Worm (Caenorhabditis elegans) whole organism, mixed stage, embryonic: ENCODE data around the gene Y17D7C.6.

Experiments used
- M03D4.4 ChIP-seq: sonication (generic microtip); optimal IDR thresholded peaks from 2 replicates; lab custom pipeline; 2017; ENCODE audit warnings: mild to moderate bottlenecking, missing genetic modification characterization, missing compliant biosample characterization
- bed-3 ChIP-seq: fragments of 200-800 bp; sonication (Bioruptor generic); optimal IDR thresholded peaks from 3 replicates; lab custom pipeline; 2018; ENCODE audit warnings: mild to moderate bottlenecking, missing genetic modification characterization, moderate library complexity, missing compliant biosample characterization
- ceh-83 ChIP-seq: fragments of 200-800 bp; sonication (Bioruptor generic); optimal IDR thresholded peaks from 2 replicates; lab custom pipeline; 2018; ENCODE audit warnings: mild to moderate bottlenecking, missing genetic modification characterization, missing compliant biosample characterization
- lsy-2 ChIP-seq: fragments of 150-350 bp; optimal IDR thresholded peaks from 2 replicates; lab custom pipeline; 2014; ENCODE audit warnings: missing biosample characterization, missing genetic modification characterization
- nhr-237 ChIP-seq: fragments of 150-350 bp; optimal IDR thresholded peaks from 2 replicates; lab custom pipeline; 2014; ENCODE audit warnings: missing biosample characterization, missing genetic modification characterization
- nhr-28 ChIP-seq: fragments of 150-350 bp; optimal IDR thresholded peaks from 2 replicates; lab custom pipeline; 2014; ENCODE audit warnings: missing biosample characterization, missing genetic modification characterization
- pha-4 ChIP-seq: fragments of 150-350 bp; optimal IDR thresholded peaks from 2 replicates; lab custom pipeline; 2018; ENCODE audit warnings: missing biosample characterization, missing genetic modification reagents, missing genetic modification characterization
- snpc-4 ChIP-seq: fragments of 150-350 bp; optimal IDR thresholded peaks from 2 replicates; lab custom pipeline; 2014; ENCODE audit warnings: missing biosample characterization, missing genetic modification characterization
- sptf-1 ChIP-seq: sonication (generic microtip); optimal IDR thresholded peaks from 2 replicates; lab custom pipeline; 2017; ENCODE audit warnings: mild to moderate bottlenecking, missing genetic modification characterization, moderate library complexity, missing compliant biosample characterization
- unc-62 ChIP-seq: fragments of 150-350 bp; optimal IDR thresholded peaks from 2 replicates; lab custom pipeline; 2014; ENCODE audit warnings: missing biosample characterization, missing genetic modification reagents, missing genetic modification characterization

ce11 chrV:18710045-18710490 is 458 bp downstream of the Y17D7C.6 start:
- TF ChIP-seq unc-62 (no peak), snpc-4 (tag; lab: Kevin White, UChicago) (no peak), nhr-237 (tag; lab: Kevin White, UChicago) (no peak), ceh-83 (GFP tag; lab: Kevin White, UChicago) (no peak), bed-3 (GFP tag; lab: Kevin White, UChicago) (no peak), lsy-2 (tag; lab: Kevin White, UChicago) (peak; percentile 86), M03D4.4 (tag; lab: Kevin White, UChicago) (no peak), nhr-28 (tag; lab: Kevin White, UChicago) (no peak), pha-4 (tag; lab: Kevin White, UChicago) (no peak), sptf-1 (tag; lab: Kevin White, UChicago) (no peak)
